Fruit fly (Drosophila melanogaster) whole organism, prepupa: ENCODE data around the gene CG15550.
A peak's percentile ranks its signal among the peaks of the same experiment; 100 is the strongest.

ENCODE experiments used
- CG10631 ChIP-seq: fragments of 200-800 bp; sonication (Bioruptor generic); optimal IDR thresholded peaks from 2 replicates; lab custom pipeline; 2016; ENCODE audit warnings: missing biosample characterization, missing genetic modification characterization
- CG10669 ChIP-seq: fragments of 200-800 bp; sonication (Bioruptor generic); optimal IDR thresholded peaks from 3 replicates; lab custom pipeline; 2018; ENCODE audit warnings: missing biosample characterization, mild to moderate bottlenecking, missing genetic modification characterization, moderate library complexity
- CG11294 ChIP-seq: fragments of 200-800 bp; sonication (Bioruptor generic); IDR thresholded peaks from 2 replicates; pipeline ENCODE4 v1.3.6; 2022; ENCODE audit warnings: missing biosample characterization, missing genetic modification characterization
- CG11762 ChIP-seq: fragments of 200-800 bp; sonication (Bioruptor generic); optimal IDR thresholded peaks from 3 replicates; lab custom pipeline; 2016; ENCODE audit warnings: missing biosample characterization, missing genetic modification characterization; ENCODE audit not compliant: insufficient read depth
- CG15336 ChIP-seq: fragments of 200-800 bp; sonication (Bioruptor generic); IDR thresholded peaks from 2 replicates; pipeline ENCODE4 v1.3.6; 2022; ENCODE audit warnings: missing biosample characterization, missing genetic modification characterization
- CG1621 ChIP-seq: fragments of 200-800 bp; sonication (Bioruptor generic); optimal IDR thresholded peaks from 3 replicates; lab custom pipeline; 2018; ENCODE audit warnings: missing biosample characterization, mild to moderate bottlenecking, missing genetic modification characterization
- CG16779 ChIP-seq: fragments of 200-800 bp; sonication (Bioruptor generic); optimal IDR thresholded peaks from 3 replicates; lab custom pipeline; 2017; ENCODE audit warnings: missing biosample characterization, mild to moderate bottlenecking, missing genetic modification characterization
- CG3032 ChIP-seq: fragments of 200-800 bp; optimal IDR thresholded peaks from 2 replicates; lab custom pipeline; 2019; ENCODE audit warnings: missing biosample characterization, mild to moderate bottlenecking, missing genetic modification characterization, moderate library complexity
- CG31627 ChIP-seq: fragments of 200-800 bp; sonication (Bioruptor generic); optimal IDR thresholded peaks from 3 replicates; lab custom pipeline; 2016; ENCODE audit warnings: missing biosample characterization, missing genetic modification characterization
- CG32006 ChIP-seq: fragments of 200-800 bp; sonication (Bioruptor generic); optimal IDR thresholded peaks from 3 replicates; lab custom pipeline; 2017; ENCODE audit warnings: missing biosample characterization, mild to moderate bottlenecking, missing genetic modification characterization
- CG34406 ChIP-seq: fragments of 200-800 bp; sonication (Bioruptor generic); optimal IDR thresholded peaks from 3 replicates; lab custom pipeline; 2016; ENCODE audit warnings: missing biosample characterization, missing genetic modification characterization
- CG3919 ChIP-seq: fragments of 200-800 bp; sonication (Bioruptor generic); optimal IDR thresholded peaks from 3 replicates; lab custom pipeline; 2016; ENCODE audit warnings: missing biosample characterization, missing genetic modification characterization
- CG6163 ChIP-seq: fragments of 200-800 bp; sonication (Bioruptor generic); IDR thresholded peaks from 3 replicates; pipeline ENCODE4 v1.3.6; 2022; ENCODE audit warnings: missing biosample characterization, missing genetic modification characterization
- CG6276 ChIP-seq: fragments of 200-800 bp; sonication (Bioruptor generic); optimal IDR thresholded peaks from 2 replicates; lab custom pipeline; 2017; ENCODE audit warnings: missing biosample characterization, mild to moderate bottlenecking, missing genetic modification characterization
- CG6792 ChIP-seq: fragments of 200-800 bp; sonication (Bioruptor generic); optimal IDR thresholded peaks from 3 replicates; lab custom pipeline; 2016; ENCODE audit warnings: missing biosample characterization, missing genetic modification characterization
- CG6808 ChIP-seq: fragments of 200-800 bp; sonication (Bioruptor generic); optimal IDR thresholded peaks from 3 replicates; lab custom pipeline; 2017; ENCODE audit warnings: missing biosample characterization, missing genetic modification characterization, mild to moderate bottlenecking, moderate library complexity, missing genetic modification reagents
- CG6854 ChIP-seq: fragments of 200-800 bp; sonication (Bioruptor generic); optimal IDR thresholded peaks from 2 replicates; lab custom pipeline; 2017; ENCODE audit warnings: missing biosample characterization, mild to moderate bottlenecking, missing genetic modification characterization
- CG7368 ChIP-seq: fragments of 200-800 bp; sonication (Bioruptor generic); optimal IDR thresholded peaks from 3 replicates; lab custom pipeline; 2016; ENCODE audit warnings: missing biosample characterization, missing genetic modification characterization
- CG8119 ChIP-seq: fragments of 200-800 bp; sonication (Bioruptor generic); IDR thresholded peaks from 3 replicates; pipeline ENCODE4 v1.3.6; 2022; ENCODE audit warnings: missing biosample characterization, missing genetic modification characterization
- CG8319 ChIP-seq: fragments of 200-800 bp; sonication (Bioruptor generic); optimal IDR thresholded peaks from 3 replicates; lab custom pipeline; 2016; ENCODE audit warnings: missing biosample characterization, missing genetic modification characterization
- Eip75B ChIP-seq: fragments of 200-800 bp; sonication (Bioruptor generic); optimal IDR thresholded peaks from 3 replicates; lab custom pipeline; 2016; ENCODE audit warnings: missing biosample characterization, missing genetic modification characterization
- Eip93F ChIP-seq: fragments of 200-800 bp; sonication (Bioruptor generic); optimal IDR thresholded peaks from 2 replicates; lab custom pipeline; 2016; ENCODE audit warnings: missing biosample characterization, mild to moderate bottlenecking, missing genetic modification characterization
- Ets21C ChIP-seq: fragments of 200-800 bp; sonication (Bioruptor generic); optimal IDR thresholded peaks from 3 replicates; lab custom pipeline; 2016; ENCODE audit warnings: missing biosample characterization, missing genetic modification characterization
- Ets96B ChIP-seq: fragments of 200-800 bp; optimal IDR thresholded peaks from 2 replicates; lab custom pipeline; 2019; ENCODE audit warnings: missing biosample characterization, mild to moderate bottlenecking, missing genetic modification characterization, moderate library complexity
- Gug ChIP-seq: fragments of 200-800 bp; sonication (Bioruptor generic); IDR thresholded peaks from 2 replicates; pipeline ENCODE4 v1.3.6; 2022; ENCODE audit warnings: missing biosample characterization, missing genetic modification characterization
- Hr38 ChIP-seq: sonication (Bioruptor generic); optimal IDR thresholded peaks from 2 replicates; lab custom pipeline; 2016; ENCODE audit warnings: missing biosample characterization, missing genetic modification characterization
- Hr4 ChIP-seq: fragments of 200-800 bp; sonication (Bioruptor generic); optimal IDR thresholded peaks from 3 replicates; lab custom pipeline; 2016; ENCODE audit warnings: missing biosample characterization, missing genetic modification characterization
- Lpt ChIP-seq: fragments of 200-800 bp; sonication (Bioruptor generic); optimal IDR thresholded peaks from 3 replicates; lab custom pipeline; 2016; ENCODE audit warnings: missing biosample characterization, missing genetic modification characterization
- Met ChIP-seq: fragments of 200-800 bp; sonication (Bioruptor generic); optimal IDR thresholded peaks from 3 replicates; lab custom pipeline; 2016; ENCODE audit warnings: missing biosample characterization, missing genetic modification characterization
- OdsH ChIP-seq: fragments of 200-800 bp; sonication (Bioruptor generic); optimal IDR thresholded peaks from 3 replicates; lab custom pipeline; 2016; ENCODE audit warnings: missing biosample characterization, missing genetic modification characterization
- Smox ChIP-seq: fragments of 200-800 bp; sonication (Bioruptor generic); optimal IDR thresholded peaks from 3 replicates; lab custom pipeline; 2016; ENCODE audit warnings: missing biosample characterization, missing genetic modification characterization
- Sox102F ChIP-seq: fragments of 200-800 bp; sonication (Bioruptor generic); optimal IDR thresholded peaks from 2 replicates; lab custom pipeline; 2016; ENCODE audit warnings: missing biosample characterization, mild to moderate bottlenecking, missing genetic modification characterization
- achi ChIP-seq: fragments of 200-800 bp; sonication (Bioruptor generic); optimal IDR thresholded peaks from 3 replicates; lab custom pipeline; 2016; ENCODE audit warnings: missing biosample characterization, missing genetic modification characterization
- acj6 ChIP-seq: fragments of 200-800 bp; sonication (Bioruptor generic); optimal IDR thresholded peaks from 3 replicates; lab custom pipeline; 2016; ENCODE audit warnings: missing biosample characterization, missing genetic modification characterization
- cyc ChIP-seq: fragments of 200-800 bp; sonication (Bioruptor generic); optimal IDR thresholded peaks from 3 replicates; lab custom pipeline; 2016; ENCODE audit warnings: missing biosample characterization, missing genetic modification characterization
- dac ChIP-seq: fragments of 200-800 bp; sonication (Bioruptor generic); optimal IDR thresholded peaks from 2 replicates; lab custom pipeline; 2017; ENCODE audit warnings: missing biosample characterization, mild to moderate bottlenecking, missing genetic modification characterization
- dsx ChIP-seq: fragments of 200-800 bp; optimal IDR thresholded peaks from 3 replicates; lab custom pipeline; 2019; ENCODE audit warnings: missing biosample characterization, mild to moderate bottlenecking, missing genetic modification characterization, moderate library complexity; ENCODE audit not compliant: poor library complexity, severe bottlenecking
- eg ChIP-seq: fragments of 200-800 bp; sonication (Bioruptor generic); IDR thresholded peaks from 3 replicates; pipeline ENCODE4 v1.3.6; 2022; ENCODE audit warnings: missing biosample characterization, missing genetic modification characterization
- esn ChIP-seq: fragments of 200-800 bp; sonication (Bioruptor generic); optimal IDR thresholded peaks from 2 replicates; lab custom pipeline; 2016; ENCODE audit warnings: missing biosample characterization, mild to moderate bottlenecking, missing genetic modification characterization, moderate library complexity
- fd59A ChIP-seq: fragments of 200-800 bp; sonication (Bioruptor generic); optimal IDR thresholded peaks from 2 replicates; lab custom pipeline; 2017; ENCODE audit warnings: missing biosample characterization, mild to moderate bottlenecking, missing genetic modification characterization, missing genetic modification reagents
- fd85E ChIP-seq: fragments of 200-800 bp; sonication (Bioruptor generic); optimal IDR thresholded peaks from 3 replicates; lab custom pipeline; 2016; ENCODE audit warnings: missing biosample characterization, missing genetic modification characterization
- fkh ChIP-seq: fragments of 200-800 bp; sonication (Bioruptor generic); optimal IDR thresholded peaks from 3 replicates; lab custom pipeline; 2017; ENCODE audit warnings: missing biosample characterization, mild to moderate bottlenecking, missing genetic modification characterization, moderate library complexity
- lz ChIP-seq: fragments of 200-800 bp; sonication (Bioruptor generic); optimal IDR thresholded peaks from 3 replicates; lab custom pipeline; 2016; ENCODE audit warnings: missing biosample characterization, missing genetic modification characterization
- pdm3 ChIP-seq: fragments of 200-800 bp; sonication (Bioruptor generic); optimal IDR thresholded peaks from 3 replicates; lab custom pipeline; 2016; ENCODE audit warnings: missing biosample characterization, missing genetic modification characterization
- salr ChIP-seq, 2 experiments: fragments of 200-800 bp; sonication (Bioruptor generic); optimal IDR thresholded peaks; 3 replicates each; lab custom pipeline; 2016 to 2018; ENCODE audit warnings: missing biosample characterization in 2 of 2, missing genetic modification characterization in 2 of 2, mild to moderate bottlenecking in 1 of 2
- spab ChIP-seq: fragments of 200-800 bp; sonication (Bioruptor generic); optimal IDR thresholded peaks from 2 replicates; lab custom pipeline; 2017; ENCODE audit warnings: missing biosample characterization, mild to moderate bottlenecking, missing genetic modification characterization, missing genetic modification reagents
- ss ChIP-seq, 2 experiments: fragments of 200-800 bp; sonication (Bioruptor generic); optimal IDR thresholded peaks; 2 replicates in 1 of 2; 3 replicates in 1 of 2; lab custom pipeline; 2017 to 2018; ENCODE audit warnings: mild to moderate bottlenecking in 2 of 2, missing biosample characterization in 2 of 2, missing genetic modification characterization in 2 of 2, moderate library complexity in 1 of 2
- svp ChIP-seq: fragments of 200-800 bp; sonication (Bioruptor generic); peaks from one replicate; lab custom pipeline; 2016; ENCODE audit warnings: missing biosample characterization, missing genetic modification characterization
- topi ChIP-seq: fragments of 200-800 bp; sonication (Bioruptor generic); optimal IDR thresholded peaks from 3 replicates; lab custom pipeline; 2016; ENCODE audit warnings: missing biosample characterization, missing genetic modification characterization
- vri ChIP-seq: fragments of 200-800 bp; sonication (Bioruptor generic); optimal IDR thresholded peaks from 3 replicates; lab custom pipeline; 2016; ENCODE audit warnings: missing biosample characterization, mild to moderate bottlenecking, missing genetic modification characterization

Gene CG15550

dm6 chr3R:30887711-30888549 lies 49.0 kb downstream of the CG15550 start:
- TF ChIP-seq CG11294 (peak; percentile 81), Met (peak; percentile 91), svp (GFP tag; lab: Kevin White, UChicago) (peak; percentile 94), CG6792 (GFP tag; lab: Kevin White, UChicago) (peak; percentile 83), CG10631 (peak; percentile 79), dac (GFP tag; lab: Kevin White, UChicago) (peak; percentile 48), CG6163 (GFP tag; lab: Robert Waterston, UW) (peak; percentile 90), dsx (GFP tag; lab: Kevin White, UChicago) (peak; percentile 53), CG1621 (tag; lab: Kevin White, UChicago) (peak; percentile 68), Hr4 (peak; percentile 85), CG16779 (peak; percentile 57), Smox (peak; percentile 86), CG6854 (GFP tag; lab: Kevin White, UChicago) (peak; percentile 17), cyc (peak; percentile 91), Ets21C (GFP tag; lab: Kevin White, UChicago) (peak; percentile 85), CG11762 (peak; percentile 67), vri (GFP tag; lab: Kevin White, UChicago) (peak; percentile 75), Eip93F (peak; percentile 38), Sox102F (GFP tag; lab: Kevin White, UChicago) (peak; percentile 89), CG6276 (GFP tag; lab: Kevin White, UChicago) (peak; percentile 69), Lpt (peak; percentile 68), CG3032 (tag; lab: Kevin White, UChicago) (peak; percentile 73), spab (peak; percentile 57), fkh (GFP tag; lab: Kevin White, UChicago) (no peak), esn (GFP tag; lab: Kevin White, UChicago) (peak; percentile 89), Ets96B (tag; lab: Kevin White, UChicago) (peak; percentile 75), CG3919 (GFP tag; lab: Kevin White, UChicago) (peak; percentile 86), pdm3 (peak; percentile 84), Gug (GFP tag; lab: Robert Waterston, UW) (peak; percentile 77), salr (GFP tag; optimal IDR thresholded peaks at IDR 0.05; lab: Kevin White, UChicago) (peak; percentile 33 to 73), Eip75B (GFP tag; lab: Kevin White, UChicago) (peak; percentile 79), eg (GFP tag; lab: Robert Waterston, UW) (peak; percentile 88), topi (GFP tag; lab: Kevin White, UChicago) (peak; percentile 86), CG32006 (peak; percentile 82), CG10669 (GFP tag; lab: Kevin White, UChicago) (peak; percentile 77), fd85E (GFP tag; lab: Kevin White, UChicago) (no peak), CG8319 (GFP tag; lab: Kevin White, UChicago) (peak; percentile 71), CG6808 (GFP tag; lab: Kevin White, UChicago) (peak; percentile 50), CG7368 (GFP tag; lab: Kevin White, UChicago) (peak; percentile 80), CG34406 (GFP tag; lab: Kevin White, UChicago) (peak; percentile 77), lz (GFP tag; lab: Kevin White, UChicago) (peak; percentile 89), fd59A (GFP tag; lab: Kevin White, UChicago) (peak; percentile 52), CG31627 (GFP tag; lab: Kevin White, UChicago) (peak; percentile 93), achi (GFP tag; lab: Kevin White, UChicago) (peak; percentile 83), ss (GFP tag; optimal IDR thresholded peaks at IDR 0.05; lab: Kevin White, UChicago) (peak in 1 of 2 experiments; percentile 71), CG8119 (GFP tag; lab: Robert Waterston, UW) (peak; percentile 71), OdsH (GFP tag; lab: Kevin White, UChicago) (peak; percentile 85), CG15336 (GFP tag; lab: Robert Waterston, UW) (peak; percentile 51; the same call in 1 of the 2 replicates), acj6 (GFP tag; lab: Kevin White, UChicago) (peak; percentile 89), Hr38 (no peak)
